Fruit fly (Drosophila melanogaster) whole organism, wandering third instar larva: ENCODE measurements around the gene Ugt36F1.

Experiments
- CG32264 ChIP-seq: fragments of 200-800 bp; sonication (Bioruptor generic); optimal IDR thresholded peaks from 2 replicates; lab custom pipeline; 2016; ENCODE audit warnings: missing biosample characterization, missing genetic modification characterization
- CG9705 ChIP-seq: fragments of 200-800 bp; sonication (Bioruptor generic); optimal IDR thresholded peaks from 2 replicates; lab custom pipeline; 2018; ENCODE audit warnings: missing biosample characterization, mild to moderate bottlenecking, missing genetic modification characterization
- Dfd ChIP-seq: fragments of >200 bp; optimal IDR thresholded peaks from 2 replicates; lab custom pipeline; 2017; ENCODE audit warnings: missing biosample characterization, missing genetic modification characterization
- Dif ChIP-seq: fragments of 200-275, 200-300 bp; sonication (Bioruptor generic); optimal IDR thresholded peaks from 2 replicates; lab custom pipeline; 2018; ENCODE audit warnings: missing biosample characterization, missing genetic modification characterization; ENCODE audit not compliant: partially characterized antibody
- GATAd ChIP-seq: sonication (Bioruptor generic); optimal IDR thresholded peaks from 2 replicates; lab custom pipeline; 2016; ENCODE audit warnings: missing biosample characterization, missing genetic modification characterization
- HLH106 ChIP-seq: fragments of 200-800 bp; optimal IDR thresholded peaks from 3 replicates; lab custom pipeline; 2019; ENCODE audit warnings: missing biosample characterization, mild to moderate bottlenecking, missing genetic modification characterization, moderate library complexity
- Hr78 ChIP-seq: fragments of >200 bp; optimal IDR thresholded peaks from 2 replicates; lab custom pipeline; 2017; ENCODE audit warnings: missing biosample characterization, missing genetic modification characterization
- Hr83 ChIP-seq: fragments of 200-300 bp; sonication (Bioruptor generic); optimal IDR thresholded peaks from 2 replicates; lab custom pipeline; 2016; ENCODE audit warnings: missing biosample characterization, mild to moderate bottlenecking, missing genetic modification characterization, moderate library complexity; ENCODE audit not compliant: poor library complexity, severe bottlenecking
- Jra ChIP-seq: sonication (Bioruptor generic); optimal IDR thresholded peaks from 2 replicates; lab custom pipeline; 2016; ENCODE audit warnings: missing biosample characterization, missing genetic modification characterization
- Myc ChIP-seq: fragments of >200 bp; optimal IDR thresholded peaks from 2 replicates; lab custom pipeline; 2017
- N ChIP-seq: fragments of >200 bp; optimal IDR thresholded peaks from 2 replicates; lab custom pipeline; 2018; ENCODE audit warnings: missing biosample characterization, missing external identifiers, missing genetic modification characterization
- OdsH ChIP-seq: fragments of 200-800 bp; sonication (Bioruptor generic); optimal IDR thresholded peaks from 2 replicates; lab custom pipeline; 2016; ENCODE audit warnings: missing biosample characterization, mild to moderate bottlenecking, missing genetic modification characterization
- Rel ChIP-seq, 2 experiments: fragments of 200-800 bp; sonication (Bioruptor generic) in 1 of 2; optimal IDR thresholded peaks; 2 replicates in 1 of 2; 3 replicates in 1 of 2; lab custom pipeline; 2016 to 2019; ENCODE audit warnings: mild to moderate bottlenecking in 2 of 2, missing biosample characterization in 2 of 2, missing genetic modification characterization in 2 of 2, moderate library complexity in 1 of 2
- Sp1 ChIP-seq: fragments of 200-800 bp; sonication (Bioruptor generic); optimal IDR thresholded peaks from 3 replicates; lab custom pipeline; 2019; ENCODE audit warnings: missing biosample characterization, mild to moderate bottlenecking, missing genetic modification characterization, moderate library complexity
- Vsx2 ChIP-seq: fragments of 200-300, 225-300 bp; sonication (Bioruptor generic); optimal IDR thresholded peaks from 2 replicates; lab custom pipeline; 2018; ENCODE audit warnings: missing biosample characterization, missing genetic modification characterization; ENCODE audit not compliant: partially characterized antibody
- br ChIP-seq: fragments of 200-800 bp; sonication (Bioruptor generic); optimal IDR thresholded peaks from 2 replicates; lab custom pipeline; 2016; ENCODE audit warnings: missing biosample characterization, missing genetic modification characterization
- brk ChIP-seq: fragments of 200-800 bp; sonication (Bioruptor generic); optimal IDR thresholded peaks from 2 replicates; lab custom pipeline; 2016; ENCODE audit warnings: missing biosample characterization, mild to moderate bottlenecking, missing genetic modification characterization
- dmrt93B ChIP-seq: fragments of 200-800 bp; sonication (Bioruptor generic); optimal IDR thresholded peaks from 2 replicates; lab custom pipeline; 2018; ENCODE audit warnings: missing biosample characterization, mild to moderate bottlenecking, missing genetic modification characterization
- dsf ChIP-seq: sonication (Bioruptor generic); optimal IDR thresholded peaks from 2 replicates; lab custom pipeline; 2016; ENCODE audit warnings: missing biosample characterization, missing genetic modification characterization, borderline replicate concordance
- ey ChIP-seq: fragments of 200-800 bp; sonication (Bioruptor generic); optimal IDR thresholded peaks from 2 replicates; lab custom pipeline; 2016; ENCODE audit warnings: missing biosample characterization, missing genetic modification characterization
- foxo ChIP-seq, 2 experiments: fragments of 200-800 bp; sonication (Bioruptor generic); optimal IDR thresholded peaks; 2 replicates in 1 of 2; 3 replicates in 1 of 2; lab custom pipeline; 2016 to 2017; ENCODE audit warnings: missing biosample characterization in 2 of 2, missing genetic modification characterization in 2 of 2
- fru ChIP-seq: fragments of 200-800 bp; sonication (Bioruptor generic); optimal IDR thresholded peaks from 3 replicates; lab custom pipeline; 2016; ENCODE audit warnings: missing biosample characterization, mild to moderate bottlenecking, missing genetic modification characterization
- h ChIP-seq: fragments of 200-800 bp; sonication (Bioruptor generic); optimal IDR thresholded peaks from 3 replicates; lab custom pipeline; 2016; ENCODE audit warnings: missing biosample characterization, mild to moderate bottlenecking, missing genetic modification characterization
- lola ChIP-seq: fragments of >200 bp; optimal IDR thresholded peaks from 2 replicates; lab custom pipeline; 2017; ENCODE audit warnings: missing biosample characterization, missing genetic modification characterization
- psq ChIP-seq: fragments of 200-800 bp; sonication (Bioruptor generic); optimal IDR thresholded peaks from 3 replicates; lab custom pipeline; 2017; ENCODE audit warnings: missing biosample characterization, mild to moderate bottlenecking, missing genetic modification characterization, moderate library complexity
- rgr ChIP-seq: fragments of 200-800 bp; sonication (Bioruptor generic); optimal IDR thresholded peaks from 3 replicates; lab custom pipeline; 2016; ENCODE audit warnings: missing biosample characterization, mild to moderate bottlenecking, missing genetic modification characterization
- sage ChIP-seq: fragments of 200-800 bp; sonication (Bioruptor generic); optimal IDR thresholded peaks from 2 replicates; lab custom pipeline; 2016; ENCODE audit warnings: missing biosample characterization, mild to moderate bottlenecking, missing genetic modification characterization
- tai ChIP-seq: sonication (Bioruptor generic); optimal IDR thresholded peaks from 2 replicates; lab custom pipeline; 2016; ENCODE audit warnings: missing biosample characterization, missing genetic modification characterization
- usp ChIP-seq: fragments of >200 bp; optimal IDR thresholded peaks from 2 replicates; lab custom pipeline; 2017; ENCODE audit warnings: missing biosample characterization, missing genetic modification characterization

The Ugt36F1 gene

DNA sequence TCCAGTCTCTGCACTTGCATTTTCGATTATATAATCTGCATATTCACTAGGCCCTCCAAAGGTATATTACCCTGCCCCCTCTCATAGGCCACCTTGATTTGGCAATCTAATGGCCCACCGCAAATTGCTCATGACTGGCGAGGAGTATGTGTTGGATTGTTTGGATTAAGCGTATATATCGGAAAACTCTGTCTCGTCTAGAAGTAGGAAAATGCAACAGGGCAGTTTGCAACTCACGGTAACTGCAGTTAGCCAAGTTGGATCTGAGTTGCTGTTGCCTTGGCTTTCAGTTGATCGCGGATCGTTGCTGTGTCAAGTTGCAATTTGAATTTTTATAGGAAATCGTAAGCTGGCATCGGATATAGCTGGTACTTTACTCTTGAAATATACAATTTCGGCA lies at the start of gene Ugt36F1:
TSS of gene Ugt36F1 (plus strand) at position 301 of the 400 bp plus-strand sequence.
- TF ChIP-seq Dif = no peak
- no peak for TF ChIP-seq dsf (GFP tag; lab: Kevin White, UChicago)
- no peak for TF ChIP-seq Sp1 (GFP tag; lab: Kevin White, UChicago)
- no peak for TF ChIP-seq OdsH
- TF ChIP-seq Dfd (GFP tag; lab: Kevin White, UChicago) = no peak
- TF ChIP-seq CG9705 (GFP tag; lab: Kevin White, UChicago) = no peak
- no peak for TF ChIP-seq h
- no peak for TF ChIP-seq lola
- no peak for TF ChIP-seq tai (GFP tag; lab: Kevin White, UChicago)
- no peak for TF ChIP-seq CG32264 (GFP tag; lab: Kevin White, UChicago)
- no peak for TF ChIP-seq Myc (lab: Kevin White, UChicago)
- no peak for TF ChIP-seq rgr (GFP tag; lab: Kevin White, UChicago)
- no peak for TF ChIP-seq psq
- TF ChIP-seq foxo (GFP tag; optimal IDR thresholded peaks at IDR 0.05; lab: Kevin White, UChicago) = no peak
- TF ChIP-seq Hr83 (GFP tag; lab: Kevin White, UChicago) = no peak
- no peak for TF ChIP-seq Rel (GFP tag; optimal IDR thresholded peaks at IDR 0.05; lab: Kevin White, UChicago)
- TF ChIP-seq Rel (tag; optimal IDR thresholded peaks at IDR 0.05; lab: Kevin White, UChicago) = no peak
- TF ChIP-seq Vsx2 = no peak
- TF ChIP-seq sage (GFP tag; lab: Kevin White, UChicago) = no peak
- no peak for TF ChIP-seq ey (GFP tag; lab: Kevin White, UChicago)
- TF ChIP-seq usp (GFP tag; lab: Kevin White, UChicago) = no peak

DNA sequence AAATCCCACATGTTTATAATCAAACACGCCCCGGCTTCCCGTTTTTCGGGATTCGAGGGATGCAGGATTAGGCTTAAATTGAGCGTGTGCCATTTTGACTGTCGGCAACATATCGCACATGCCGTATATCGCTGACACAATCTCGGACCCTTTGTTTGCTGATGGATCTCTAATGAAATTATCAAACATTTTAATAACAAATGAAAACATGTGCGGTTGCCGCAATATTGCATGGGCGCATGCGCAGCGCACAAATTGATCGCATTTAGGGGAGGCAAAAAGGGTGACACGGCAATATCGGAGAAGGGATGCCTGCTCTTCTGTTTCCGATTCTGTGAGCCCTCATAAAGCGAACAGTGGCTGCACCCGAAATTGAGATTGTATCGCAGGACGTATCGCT lies 43.9 kb upstream of the Ugt36F1 start:
- TF ChIP-seq rgr (GFP tag; lab: Kevin White, UChicago) (no peak), GATAd (GFP tag; lab: Kevin White, UChicago) (no peak), psq (no peak), foxo (GFP tag; optimal IDR thresholded peaks at IDR 0.05; lab: Kevin White, UChicago) (no peak), Myc (lab: Kevin White, UChicago) (no peak), usp (GFP tag; lab: Kevin White, UChicago) (no peak), HLH106 (no peak), Hr78 (no peak), Rel (GFP tag; optimal IDR thresholded peaks at IDR 0.05; lab: Kevin White, UChicago) (no peak), Rel (tag; optimal IDR thresholded peaks at IDR 0.05; lab: Kevin White, UChicago) (no peak), N (GFP tag; lab: Kevin White, UChicago) (no peak), fru (GFP tag; lab: Kevin White, UChicago) (no peak), lola (no peak)
- TF ChIP-seq, all 38 proteins: peak for 0

DNA sequence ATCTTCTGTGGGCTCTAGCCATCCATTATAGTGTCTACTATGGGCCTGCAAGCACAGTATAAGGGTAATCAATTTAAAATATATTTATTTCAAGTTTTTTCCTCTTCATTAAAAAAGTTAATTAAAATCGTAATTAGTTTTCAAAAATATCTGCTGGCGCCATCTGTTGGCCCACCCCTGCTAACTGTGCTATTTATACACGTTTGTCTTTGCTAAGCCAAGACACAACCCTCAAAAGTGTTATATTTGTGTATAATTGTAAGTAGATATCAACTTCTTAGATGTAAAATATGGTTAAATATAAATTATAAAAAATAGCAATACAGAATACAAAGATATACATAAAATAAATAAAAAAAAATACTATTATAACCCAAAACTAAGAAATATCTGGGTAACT lies 42.6 kb upstream of the Ugt36F1 start:
- no peak for TF ChIP-seq sage (GFP tag; lab: Kevin White, UChicago)
- no peak for TF ChIP-seq OdsH
- no peak for TF ChIP-seq dmrt93B (GFP tag; lab: Kevin White, UChicago)
- TF ChIP-seq Myc (lab: Kevin White, UChicago) = peak; percentile 72
- peak; percentile 72 for TF ChIP-seq fru (GFP tag; lab: Kevin White, UChicago)

- TF ChIP-seq HLH106 = no peak
- TF ChIP-seq Dif = no peak
- TF ChIP-seq tai (GFP tag; lab: Kevin White, UChicago) = no peak
- peak; percentile 70 for TF ChIP-seq Dfd (GFP tag; lab: Kevin White, UChicago)
- no peak for TF ChIP-seq br
Measured at dm6 chr2L:18777442-18777841, 41.7 kb upstream of the Ugt36F1 start.

DNA sequence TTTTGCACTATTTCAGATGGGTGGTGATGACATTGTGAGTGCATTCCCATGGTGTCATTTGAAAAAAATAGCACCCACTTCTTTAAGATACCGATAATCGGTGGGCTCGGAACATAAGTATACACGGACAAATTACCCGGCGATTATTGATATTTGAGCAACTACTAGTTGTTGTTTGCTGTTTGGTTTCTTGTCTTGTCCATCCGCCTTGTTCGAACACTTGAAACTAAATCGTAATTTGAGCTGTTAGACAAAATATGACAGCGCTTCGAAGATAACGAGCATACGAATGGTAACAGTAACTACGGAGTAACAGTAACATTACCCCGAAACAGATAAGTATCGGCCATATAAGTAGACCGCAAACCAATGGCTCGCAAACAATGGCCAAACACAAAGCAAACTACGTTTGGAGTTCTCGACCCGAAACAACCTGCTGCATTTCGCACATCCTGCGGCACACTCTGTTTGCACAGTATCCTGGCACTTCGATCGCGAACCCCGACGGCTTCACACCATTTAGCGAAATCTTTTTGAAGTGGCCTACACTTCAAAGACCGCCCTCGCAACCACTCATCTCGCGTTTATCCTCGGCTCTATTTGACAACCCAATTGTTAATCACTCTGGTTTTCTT lies 38.1 kb upstream of the Ugt36F1 start:
- TF ChIP-seq Vsx2 (no peak), GATAd (GFP tag; lab: Kevin White, UChicago) (no peak)

- TF ChIP-seq Jra (no peak), Hr78 (no peak), brk (GFP tag; lab: Kevin White, UChicago) (no peak), foxo (GFP tag; optimal IDR thresholded peaks at IDR 0.05; lab: Kevin White, UChicago) (no peak), sage (GFP tag; lab: Kevin White, UChicago) (no peak), fru (GFP tag; lab: Kevin White, UChicago) (no peak), tai (GFP tag; lab: Kevin White, UChicago) (no peak), Dif (no peak)
Measured at dm6 chr2L:18782212-18782825, 36.8 kb upstream of the Ugt36F1 start.
